Worm (Caenorhabditis elegans) whole organism, L4 larva: ENCODE measurements around the gene trk-1.

Experiments
- T20F7.1 ChIP-seq: fragments of 200-800 bp; sonication (Bioruptor generic); optimal IDR thresholded peaks from 2 replicates; lab custom pipeline; 2018; ENCODE audit warnings: mild to moderate bottlenecking, missing genetic modification characterization, missing compliant biosample characterization
- aha-1 ChIP-seq: fragments of 150-350 bp; peaks from one replicate; lab custom pipeline; 2014; ENCODE audit warnings: missing biosample characterization, missing genetic modification characterization
- attf-4 ChIP-seq: sonication (generic microtip); optimal IDR thresholded peaks from 3 replicates; lab custom pipeline; 2017; ENCODE audit warnings: missing biosample characterization, missing genetic modification characterization
- ceh-20 ChIP-seq: fragments of 200-800 bp; sonication (Bioruptor generic); IDR thresholded peaks from 2 replicates; pipeline ENCODE4 v1.3.6; 2022; ENCODE audit warnings: missing genetic modification reagents, missing genetic modification characterization, missing compliant biosample characterization
- ces-1 ChIP-seq: fragments of 150-350 bp; sonication (generic microtip); optimal IDR thresholded peaks from 4 replicates; lab custom pipeline; 2014; ENCODE audit warnings: missing biosample characterization, missing genetic modification reagents, missing genetic modification characterization
- cey-2 ChIP-seq: sonication (generic microtip); optimal IDR thresholded peaks from 3 replicates; lab custom pipeline; 2017; ENCODE audit warnings: missing genetic modification characterization, mild to moderate bottlenecking, missing compliant biosample characterization, antibody characterized with exemption, borderline replicate concordance; ENCODE audit not compliant: insufficient read depth
- dmd-8 ChIP-seq: fragments of 200-800 bp; sonication (Bioruptor generic); IDR thresholded peaks from 2 replicates; pipeline ENCODE4 v1.3.6; 2022; ENCODE audit warnings: missing genetic modification characterization, missing compliant biosample characterization
- fkh-10 ChIP-seq: fragments of 150-350 bp; optimal IDR thresholded peaks from 2 replicates; lab custom pipeline; 2014; ENCODE audit warnings: missing biosample characterization, missing genetic modification reagents, missing genetic modification characterization
- lin-13 ChIP-seq: fragments of 150-350 bp; optimal IDR thresholded peaks from 2 replicates; lab custom pipeline; 2014; ENCODE audit warnings: missing biosample characterization, missing genetic modification reagents, missing genetic modification characterization
- nhr-237 ChIP-seq: sonication (generic microtip); optimal IDR thresholded peaks from 2 replicates; lab custom pipeline; 2017; ENCODE audit warnings: missing biosample characterization, missing genetic modification characterization
- nhr-28 ChIP-seq: fragments of 150-350 bp; optimal IDR thresholded peaks from 2 replicates; lab custom pipeline; 2014; ENCODE audit warnings: missing biosample characterization, missing genetic modification characterization
- php-3 ChIP-seq: fragments of 200-800 bp; sonication (Bioruptor generic); IDR thresholded peaks from 2 replicates; pipeline ENCODE4 v1.3.6; 2022; ENCODE audit warnings: missing genetic modification reagents, missing genetic modification characterization, missing compliant biosample characterization
- pqm-1 ChIP-seq: sonication (generic microtip); optimal IDR thresholded peaks from 2 replicates; lab custom pipeline; 2017; ENCODE audit warnings: missing biosample characterization, missing genetic modification characterization
- sdz-12 ChIP-seq: fragments of 200-800 bp; sonication (Bioruptor generic); optimal IDR thresholded peaks from 2 replicates; lab custom pipeline; 2018; ENCODE audit warnings: mild to moderate bottlenecking, missing genetic modification characterization, missing compliant biosample characterization
- snpc-4 ChIP-seq: fragments of 150-350 bp; optimal IDR thresholded peaks from 2 replicates; lab custom pipeline; 2014; ENCODE audit warnings: missing biosample characterization, missing genetic modification characterization
- tra-1 ChIP-seq: fragments of 200-800 bp; sonication (Bioruptor generic); IDR thresholded peaks from 2 replicates; pipeline ENCODE4 v1.3.6; 2022; ENCODE audit warnings: missing genetic modification reagents, missing genetic modification characterization, missing compliant biosample characterization
- zip-11 ChIP-seq: fragments of 200-800 bp; sonication (Bioruptor generic); IDR thresholded peaks from 2 replicates; pipeline ENCODE4 v1.3.6; 2022; ENCODE audit warnings: missing genetic modification characterization, missing compliant biosample characterization

The trk-1 gene

ce11 chrX:8905089-8905488, 45.7 kb downstream of the trk-1 start, which contains the start of gene ensh-1:
ensh-1 (plus strand) TSS chrX:8905389.
- TF ChIP-seq snpc-4 (tag; lab: Kevin White, UChicago) (no peak), aha-1 (tag; lab: Kevin White, UChicago) (peak; percentile 20)

DNA sequence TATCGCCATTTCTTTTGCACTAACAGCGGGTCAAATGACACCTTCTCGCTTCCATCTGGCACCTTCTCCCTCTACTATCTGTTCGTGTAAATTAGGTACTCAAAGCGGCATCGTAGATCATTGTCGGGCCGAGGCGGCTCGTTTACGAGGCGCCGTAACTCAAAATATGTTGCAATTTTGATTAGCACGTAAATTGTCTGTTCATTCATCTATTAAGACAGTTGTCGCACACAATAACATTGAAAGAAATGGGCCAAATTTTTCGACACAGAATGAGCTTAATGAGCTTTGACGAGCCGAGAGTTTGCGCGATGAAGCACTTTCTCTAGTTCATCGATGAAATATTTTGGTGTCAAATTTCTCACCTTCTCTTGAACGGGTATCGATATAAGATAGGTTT, 47.9 kb downstream of the trk-1 start:
- peak; percentile 24; the same call in 1 of the 2 replicates for TF ChIP-seq php-3 (GFP tag; lab: Robert Waterston, UW)
- TF ChIP-seq nhr-237 = no peak
- TF ChIP-seq fkh-10 (GFP tag; lab: Kevin White, UChicago) = no peak
- TF ChIP-seq dmd-8 (GFP tag; lab: Robert Waterston, UW) = no peak

ce11 chrX:8892808-8893207, 58.0 kb downstream of the trk-1 start, which contains the start of gene C13E3.1:
C13E3.1 (plus strand) TSS chrX:8893108.
- TF ChIP-seq ceh-20 (GFP tag; lab: Robert Waterston, UW) (no peak), zip-11 (GFP tag; lab: Robert Waterston, UW) (no peak), T20F7.1 (GFP tag; lab: Kevin White, UChicago) (no peak), lin-13 (no peak), ces-1 (GFP tag; lab: Kevin White, UChicago) (no peak), sdz-12 (GFP tag; lab: Kevin White, UChicago) (no peak), pqm-1 (tag; lab: Kevin White, UChicago) (no peak), tra-1 (no peak), nhr-28 (tag; lab: Kevin White, UChicago) (no peak), attf-4 (tag; lab: Kevin White, UChicago) (no peak), cey-2 (tag; lab: Kevin White, UChicago) (no peak)
